Worm (Caenorhabditis elegans): ENCODE data around the gene ddn-2.

ddn-2 gene

ce11 chrII:12895078-12895670 lies 13.7 kb upstream of the ddn-2 start, which contains the start of the genes clec-62 and clec-63:
TSS of gene clec-62 (minus strand) at chrII:12895128.
TSS of gene clec-63 (plus strand) at chrII:12895638.
- no peak for TF ChIP-seq ztf-29 (GFP tag; IDR thresholded peaks at IDR 0.05)
- no peak for TF ChIP-seq klf-2 (GFP tag; conservative IDR thresholded peaks at IDR 0.05)
- no peak for TF ChIP-seq med-1 (GFP tag; optimal IDR thresholded peaks at IDR 0.05; ENCODE audit: insufficient read depth)
- TF ChIP-seq ztf-23 (GFP tag; IDR thresholded peaks at IDR 0.05): no peak
- no peak for TF ChIP-seq ref-1 (GFP tag; conservative IDR thresholded peaks at IDR 0.05)
- no peak for TF ChIP-seq flt-1 (GFP tag; IDR thresholded peaks at IDR 0.05)
- no peak for TF ChIP-seq tab-1 (GFP tag; IDR thresholded peaks at IDR 0.05)
- no peak for TF ChIP-seq cog-1 (tag; optimal IDR thresholded peaks at IDR 0.05)
- TF ChIP-seq T22C8.4 (GFP tag; IDR thresholded peaks at IDR 0.05): no peak

DNA sequence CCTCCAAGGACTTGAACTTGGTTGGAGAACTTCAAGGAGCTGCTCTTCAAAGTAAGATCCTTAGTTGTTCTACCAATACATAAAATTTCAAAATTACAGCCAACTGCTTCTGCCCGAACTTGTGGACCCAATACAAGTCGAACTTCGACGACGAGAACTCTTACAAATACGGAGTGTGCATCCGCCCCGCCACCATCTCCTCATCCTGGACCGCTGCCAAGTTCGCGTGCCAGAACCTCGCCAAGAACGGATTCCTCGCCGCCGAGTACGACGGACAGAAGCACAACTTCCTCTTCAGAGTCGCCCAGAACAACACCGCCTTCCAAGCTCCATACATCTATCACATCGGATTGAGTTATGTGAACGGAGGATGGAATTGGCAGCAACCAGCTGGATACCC lies 12.2 kb upstream of the ddn-2 start:
- TF ChIP-seq ztf-23 (GFP tag; IDR thresholded peaks at IDR 0.05) (no peak), tab-1 (GFP tag; IDR thresholded peaks at IDR 0.05) (no peak), flt-1 (GFP tag; IDR thresholded peaks at IDR 0.05) (no peak), T22C8.4 (GFP tag; IDR thresholded peaks at IDR 0.05) (no peak), med-1 (GFP tag; optimal IDR thresholded peaks at IDR 0.05; ENCODE audit: insufficient read depth) (no peak), ztf-29 (GFP tag; IDR thresholded peaks at IDR 0.05) (no peak), klf-2 (GFP tag; conservative IDR thresholded peaks at IDR 0.05) (no peak), cog-1 (tag; optimal IDR thresholded peaks at IDR 0.05) (no peak)

- TF ChIP-seq ref-1 (GFP tag; conservative IDR thresholded peaks at IDR 0.05) (no peak), med-1 (GFP tag; optimal IDR thresholded peaks at IDR 0.05; ENCODE audit: insufficient read depth) (no peak), flt-1 (GFP tag; IDR thresholded peaks at IDR 0.05) (no peak)
These were observed 11.5 kb upstream of the ddn-2 start for ce11 chrII:12897361-12897760.

DNA sequence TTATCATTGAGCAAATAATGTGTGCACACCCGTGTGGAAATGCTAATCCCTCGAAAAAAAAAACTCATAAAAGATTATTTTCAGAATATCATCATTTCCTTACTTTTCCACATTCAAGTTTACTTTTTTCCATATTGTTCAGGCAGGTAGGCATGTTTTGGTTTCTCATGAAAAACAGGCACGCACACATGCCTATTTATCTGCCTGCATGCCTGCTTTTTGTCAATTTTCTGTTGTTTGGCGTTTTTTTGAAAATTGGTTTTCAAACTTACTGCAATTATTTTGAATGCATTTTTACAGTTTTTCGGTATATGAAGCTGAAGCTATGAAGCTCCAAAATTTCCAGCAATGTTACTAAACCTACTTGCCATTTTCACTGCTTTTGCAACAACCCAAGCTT lies 10.9 kb upstream of the ddn-2 start, which contains the start of gene clec-64:
clec-64 (plus strand) TSS at position 301 of the 400 bp plus-strand sequence.
- TF ChIP-seq flt-1 (GFP tag; IDR thresholded peaks at IDR 0.05) (no peak), cog-1 (tag; optimal IDR thresholded peaks at IDR 0.05) (no peak), tab-1 (GFP tag; IDR thresholded peaks at IDR 0.05) (no peak), klf-2 (GFP tag; conservative IDR thresholded peaks at IDR 0.05) (no peak), ztf-23 (GFP tag; IDR thresholded peaks at IDR 0.05) (no peak), ztf-29 (GFP tag; IDR thresholded peaks at IDR 0.05) (no peak), med-1 (GFP tag; optimal IDR thresholded peaks at IDR 0.05; ENCODE audit: insufficient read depth) (no peak), T22C8.4 (GFP tag; IDR thresholded peaks at IDR 0.05) (no peak), ref-1 (GFP tag; conservative IDR thresholded peaks at IDR 0.05) (no peak)

ce11 chrII:12901025-12901424 lies 7.9 kb upstream of the ddn-2 start, which contains the start of gene clec-65:
TSS of gene clec-65 (plus strand) at chrII:12901325.
- TF ChIP-seq ztf-23 (GFP tag; IDR thresholded peaks at IDR 0.05): no peak
- TF ChIP-seq tab-1 (GFP tag; IDR thresholded peaks at IDR 0.05): no peak
- no peak for TF ChIP-seq cog-1 (tag; optimal IDR thresholded peaks at IDR 0.05)
- TF ChIP-seq med-1 (GFP tag; optimal IDR thresholded peaks at IDR 0.05; ENCODE audit: insufficient read depth): no peak
- TF ChIP-seq T22C8.4 (GFP tag; IDR thresholded peaks at IDR 0.05): no peak
- no peak for TF ChIP-seq flt-1 (GFP tag; IDR thresholded peaks at IDR 0.05)
- no peak for TF ChIP-seq klf-2 (GFP tag; conservative IDR thresholded peaks at IDR 0.05)
- no peak for TF ChIP-seq ref-1 (GFP tag; conservative IDR thresholded peaks at IDR 0.05)
- TF ChIP-seq ztf-29 (GFP tag; IDR thresholded peaks at IDR 0.05): no peak

ce11 chrII:12904174-12904573 lies 4.7 kb upstream of the ddn-2 start, which contains the start of gene clec-66:
TSS of gene clec-66 (plus strand) at chrII:12904398.
- no peak for TF ChIP-seq ztf-29 (GFP tag; IDR thresholded peaks at IDR 0.05)
- no peak for TF ChIP-seq flt-1 (GFP tag; IDR thresholded peaks at IDR 0.05)
- TF ChIP-seq T22C8.4 (GFP tag; IDR thresholded peaks at IDR 0.05): no peak
- no peak for TF ChIP-seq cog-1 (tag; optimal IDR thresholded peaks at IDR 0.05)
- no peak for TF ChIP-seq klf-2 (GFP tag; conservative IDR thresholded peaks at IDR 0.05)
- no peak for TF ChIP-seq tab-1 (GFP tag; IDR thresholded peaks at IDR 0.05)
- TF ChIP-seq ref-1 (GFP tag; conservative IDR thresholded peaks at IDR 0.05): no peak
- no peak for TF ChIP-seq ztf-23 (GFP tag; IDR thresholded peaks at IDR 0.05)
- TF ChIP-seq med-1 (GFP tag; optimal IDR thresholded peaks at IDR 0.05; ENCODE audit: insufficient read depth): no peak

- TF ChIP-seq ref-1 (GFP tag; conservative IDR thresholded peaks at IDR 0.05): no peak
These were observed 1.8 kb upstream of the ddn-2 start, which contains the start of gene nspb-11 for ce11 chrII:12907070-12907469. TSS of gene nspb-11 (plus strand) at chrII:12907370.

DNA sequence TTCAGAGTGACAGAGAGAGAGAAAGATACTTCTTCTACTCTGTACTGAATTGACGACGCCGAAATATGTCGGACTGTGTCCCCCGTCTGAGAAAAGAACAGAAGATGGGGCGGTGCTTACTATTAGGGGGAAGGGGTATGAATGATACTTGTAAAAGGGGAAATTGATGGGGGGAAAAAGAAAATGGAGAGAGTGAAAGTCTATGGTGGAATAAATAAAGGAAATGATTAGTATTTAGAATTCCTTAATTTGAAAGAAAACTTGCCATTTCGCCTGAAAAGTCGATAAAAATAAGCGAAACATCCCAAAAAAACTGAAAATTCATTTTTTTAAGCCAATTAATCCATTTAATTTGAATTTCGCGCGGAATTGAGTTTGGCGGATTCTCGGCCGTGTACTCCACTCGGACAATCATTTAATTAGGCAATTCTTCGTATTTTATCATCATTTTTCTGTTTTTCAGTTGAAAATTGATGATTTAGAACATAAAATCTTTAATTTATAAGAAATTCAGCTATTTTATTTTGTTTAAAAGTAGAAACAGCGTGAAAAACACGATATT lies 5.7 kb downstream of the ddn-2 start, which contains the start of gene F35C5.12:
F35C5.12 (minus strand) TSS at position 51 of the 562 bp plus-strand sequence.
- TF ChIP-seq ref-1 (GFP tag; conservative IDR thresholded peaks at IDR 0.05) (no peak), klf-2 (GFP tag; conservative IDR thresholded peaks at IDR 0.05) (no peak), ztf-29 (GFP tag; IDR thresholded peaks at IDR 0.05) (no peak), med-1 (GFP tag; optimal IDR thresholded peaks at IDR 0.05; ENCODE audit: insufficient read depth) (no peak), cog-1 (tag; optimal IDR thresholded peaks at IDR 0.05) (no peak), tab-1 (GFP tag; IDR thresholded peaks at IDR 0.05) (no peak), flt-1 (GFP tag; IDR thresholded peaks at IDR 0.05) (no peak), T22C8.4 (GFP tag; IDR thresholded peaks at IDR 0.05) (no peak), ztf-23 (GFP tag; IDR thresholded peaks at IDR 0.05) (no peak)

- TF ChIP-seq cog-1 (tag; optimal IDR thresholded peaks at IDR 0.05): no peak
- TF ChIP-seq ref-1 (GFP tag; conservative IDR thresholded peaks at IDR 0.05): no peak
These were observed 10.2 kb downstream of the ddn-2 start, which contains the start of the genes F58G1.2 and wago-4 for ce11 chrII:12918960-12919553. TSS of gene F58G1.2 (minus strand) at chrII:12919010. TSS of gene wago-4 (plus strand) at chrII:12919551.

DNA sequence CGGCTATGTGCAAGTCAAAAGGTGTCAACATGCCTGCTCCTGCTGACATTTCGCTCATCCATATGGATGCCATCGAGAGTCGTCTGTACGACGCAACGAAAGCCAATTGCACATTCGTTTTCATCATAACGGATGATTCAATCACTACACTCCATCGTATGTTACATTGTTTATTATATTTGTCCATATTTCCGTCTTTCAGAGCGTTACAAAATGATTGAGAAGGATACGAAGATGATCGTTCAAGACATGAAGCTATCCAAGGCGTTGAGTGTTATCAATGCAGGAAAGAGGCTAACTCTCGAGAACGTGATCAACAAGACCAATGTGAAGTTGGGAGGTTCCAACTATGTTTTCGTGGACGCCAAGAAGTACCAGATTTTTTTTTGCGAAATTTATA lies 12.6 kb downstream of the ddn-2 start:
- no peak for TF ChIP-seq ztf-29 (GFP tag; IDR thresholded peaks at IDR 0.05)
- TF ChIP-seq T22C8.4 (GFP tag; IDR thresholded peaks at IDR 0.05): no peak
- TF ChIP-seq tab-1 (GFP tag; IDR thresholded peaks at IDR 0.05): no peak
- TF ChIP-seq flt-1 (GFP tag; IDR thresholded peaks at IDR 0.05): no peak
- TF ChIP-seq med-1 (GFP tag; optimal IDR thresholded peaks at IDR 0.05; ENCODE audit: insufficient read depth): no peak
- TF ChIP-seq klf-2 (GFP tag; conservative IDR thresholded peaks at IDR 0.05): no peak
- TF ChIP-seq ztf-23 (GFP tag; IDR thresholded peaks at IDR 0.05): no peak
- TF ChIP-seq ref-1 (GFP tag; conservative IDR thresholded peaks at IDR 0.05): no peak
- no peak for TF ChIP-seq cog-1 (tag; optimal IDR thresholded peaks at IDR 0.05)
